Worm (Caenorhabditis elegans) whole organism, young adult: ENCODE data around the gene hum-4.

Source experiments
- B0261.1 ChIP-seq: sonication (generic microtip); optimal IDR thresholded peaks from 2 replicates; lab custom pipeline; 2016; ENCODE audit warnings: mild to moderate bottlenecking, missing genetic modification characterization, moderate library complexity, missing compliant biosample characterization
- C17E4.6 ChIP-seq: fragments of 200-800 bp; sonication (Bioruptor generic); IDR thresholded peaks from 2 replicates; pipeline ENCODE4 v1.3.6; 2022; ENCODE audit warnings: missing genetic modification reagents, missing genetic modification characterization, missing compliant biosample characterization
- F33H1.4 ChIP-seq: fragments of 200-800 bp; sonication (Bioruptor generic); IDR thresholded peaks from 2 replicates; pipeline ENCODE4 v1.3.6; 2022; ENCODE audit warnings: missing genetic modification reagents, missing genetic modification characterization, missing compliant biosample characterization
- F37B4.10 ChIP-seq: fragments of 200-800 bp; sonication (Bioruptor generic); IDR thresholded peaks from 2 replicates; pipeline ENCODE4 v1.3.6; 2022; ENCODE audit warnings: missing genetic modification characterization, missing compliant biosample characterization
- F55B11.4 ChIP-seq: sonication (generic microtip); optimal IDR thresholded peaks from 2 replicates; lab custom pipeline; 2016; ENCODE audit warnings: missing compliant biosample characterization, missing genetic modification characterization, borderline replicate concordance; ENCODE audit not compliant: insufficient read depth
- K12H6.12 ChIP-seq: fragments of 200-800 bp; sonication (Bioruptor generic); optimal IDR thresholded peaks from 2 replicates; lab custom pipeline; 2018; ENCODE audit warnings: mild to moderate bottlenecking, missing genetic modification characterization, missing compliant biosample characterization
- T26A5.8 ChIP-seq: sonication (generic microtip); optimal IDR thresholded peaks from 2 replicates; lab custom pipeline; 2016; ENCODE audit warnings: missing genetic modification characterization, missing compliant biosample characterization
- Y67H2A.10 ChIP-seq: fragments of 200-800 bp; sonication (Bioruptor generic); conservative IDR thresholded peaks from 2 replicates; pipeline ENCODE4 v1.3.6; 2022; ENCODE audit warnings: missing genetic modification reagents, missing genetic modification characterization, missing compliant biosample characterization
- akir-1 ChIP-seq: fragments of 200-800 bp; sonication (Bioruptor generic); optimal IDR thresholded peaks from 2 replicates; lab custom pipeline; 2018; ENCODE audit warnings: mild to moderate bottlenecking, missing genetic modification characterization, moderate library complexity, missing compliant biosample characterization
- atf-7 ChIP-seq: sonication (generic microtip); optimal IDR thresholded peaks from 2 replicates; lab custom pipeline; 2017; ENCODE audit warnings: mild to moderate bottlenecking, missing genetic modification characterization, missing compliant biosample characterization
- attf-3 ChIP-seq: fragments of 200-800 bp; sonication (Bioruptor generic); conservative IDR thresholded peaks from 2 replicates; pipeline ENCODE4 v1.3.6; 2022; ENCODE audit warnings: missing genetic modification reagents, missing genetic modification characterization, missing compliant biosample characterization
- attf-5 ChIP-seq: fragments of 200-800 bp; sonication (Bioruptor generic); optimal IDR thresholded peaks from 2 replicates; lab custom pipeline; 2018; ENCODE audit warnings: mild to moderate bottlenecking, missing genetic modification characterization, missing compliant biosample characterization
- bed-2 ChIP-seq: fragments of 200-800 bp; sonication (Bioruptor generic); IDR thresholded peaks from 2 replicates; pipeline ENCODE4 v1.3.6; 2022; ENCODE audit warnings: missing genetic modification reagents, missing genetic modification characterization, missing compliant biosample characterization
- cebp-1 ChIP-seq, 2 experiments: fragments of 200-800 bp in 1 of 2; sonication (Bioruptor generic) in 1 of 2; sonication (generic microtip) in 1 of 2; IDR thresholded peaks in 1 of 2; optimal IDR thresholded peaks in 1 of 2; 2 replicates each; pipeline versions ENCODE4 v1.3.6 to Lab custom; 2017 to 2022; ENCODE audit warnings: missing compliant biosample characterization in 2 of 2, missing genetic modification characterization in 2 of 2, mild to moderate bottlenecking in 1 of 2, missing genetic modification reagents in 1 of 2, moderate library complexity in 1 of 2
- cebp-2 ChIP-seq: fragments of 200-800 bp; sonication (Bioruptor generic); IDR thresholded peaks from 2 replicates; pipeline ENCODE4 v1.3.6; 2022; ENCODE audit warnings: missing genetic modification characterization, missing compliant biosample characterization
- ceh-79 ChIP-seq: sonication (generic microtip); optimal IDR thresholded peaks from 2 replicates; lab custom pipeline; 2017; ENCODE audit warnings: mild to moderate bottlenecking, missing genetic modification characterization, missing compliant biosample characterization
- ceh-91 ChIP-seq: fragments of 200-800 bp; sonication (Bioruptor generic); IDR thresholded peaks from 2 replicates; pipeline ENCODE4 v1.3.6; 2022; ENCODE audit warnings: missing genetic modification reagents, missing genetic modification characterization, missing compliant biosample characterization
- chd-7 ChIP-seq: sonication (generic microtip); optimal IDR thresholded peaks from 2 replicates; lab custom pipeline; 2016; ENCODE audit warnings: mild to moderate bottlenecking, missing genetic modification characterization, moderate library complexity, missing compliant biosample characterization
- dox-1 ChIP-seq: fragments of 200-800 bp; sonication (Bioruptor generic); IDR thresholded peaks from 2 replicates; pipeline ENCODE4 v1.3.6; 2022; ENCODE audit warnings: missing genetic modification reagents, missing genetic modification characterization, missing compliant biosample characterization
- dpl-1 ChIP-seq: fragments of 150-350 bp; optimal IDR thresholded peaks from 2 replicates; lab custom pipeline; 2014; ENCODE audit warnings: missing biosample characterization, missing genetic modification reagents, missing genetic modification characterization
- egl-18 ChIP-seq: fragments of 200-800 bp; sonication (Bioruptor generic); IDR thresholded peaks from 2 replicates; pipeline ENCODE4 v1.3.6; 2022; ENCODE audit warnings: missing genetic modification reagents, missing genetic modification characterization, missing compliant biosample characterization
- ets-4 ChIP-seq: fragments of 200-800 bp; sonication (Bioruptor generic); optimal IDR thresholded peaks from 2 replicates; lab custom pipeline; 2018; ENCODE audit warnings: mild to moderate bottlenecking, missing genetic modification characterization, missing compliant biosample characterization
- fkh-3 ChIP-seq: sonication (generic microtip); optimal IDR thresholded peaks from 2 replicates; lab custom pipeline; 2016; ENCODE audit warnings: mild to moderate bottlenecking, missing genetic modification characterization, missing compliant biosample characterization
- hrde-1 ChIP-seq: sonication (generic microtip); optimal IDR thresholded peaks from 2 replicates; lab custom pipeline; 2016; ENCODE audit warnings: missing genetic modification characterization, mild to moderate bottlenecking, missing compliant biosample characterization, moderate library complexity, missing genotype, missing genetic modification reagents, borderline replicate concordance
- hsf-1 ChIP-seq: fragments of 200-800 bp; sonication (Bioruptor generic); IDR thresholded peaks from 2 replicates; pipeline ENCODE4 v1.3.6; 2022; ENCODE audit warnings: missing genetic modification reagents, missing genetic modification characterization, missing compliant biosample characterization
- lin-35 ChIP-seq, 3 experiments: fragments of 150-350 bp in 2 of 3; sonication (generic microtip) in 1 of 3; optimal IDR thresholded peaks; 2 replicates each; lab custom pipeline; 2014 to 2018; ENCODE audit warnings: missing biosample characterization in 3 of 3, missing genetic modification characterization in 3 of 3, missing genetic modification reagents in 3 of 3
- lir-1 ChIP-seq: fragments of 200-800 bp; sonication (Bioruptor generic); conservative IDR thresholded peaks from 2 replicates; pipeline ENCODE4 v1.3.6; 2022; ENCODE audit warnings: missing genetic modification reagents, missing genetic modification characterization, missing compliant biosample characterization
- madf-10 ChIP-seq: sonication (generic microtip); optimal IDR thresholded peaks from 2 replicates; lab custom pipeline; 2016; ENCODE audit warnings: mild to moderate bottlenecking, missing genetic modification characterization, missing compliant biosample characterization
- madf-8 ChIP-seq: fragments of 200-800 bp; sonication (Bioruptor generic); conservative IDR thresholded peaks from 2 replicates; pipeline ENCODE4 v1.3.6; 2022; ENCODE audit warnings: missing genetic modification reagents, missing genetic modification characterization, missing compliant biosample characterization
- mes-4 ChIP-seq: sonication (generic microtip); optimal IDR thresholded peaks from 2 replicates; lab custom pipeline; 2016; ENCODE audit warnings: missing genotype, missing genetic modification characterization, missing compliant biosample characterization
- mxl-1 ChIP-seq: sonication (generic microtip); optimal IDR thresholded peaks from 2 replicates; lab custom pipeline; 2016; ENCODE audit warnings: missing genetic modification characterization, missing compliant biosample characterization
- nhr-27 ChIP-seq: fragments of 200-800 bp; sonication (Bioruptor generic); optimal IDR thresholded peaks from 2 replicates; lab custom pipeline; 2018; ENCODE audit warnings: mild to moderate bottlenecking, missing genetic modification characterization, moderate library complexity, missing compliant biosample characterization
- nhr-90 ChIP-seq: sonication (generic microtip); optimal IDR thresholded peaks from 2 replicates; lab custom pipeline; 2016; ENCODE audit warnings: missing genotype, mild to moderate bottlenecking, missing genetic modification characterization, missing compliant biosample characterization
- pbrm-1 ChIP-seq: fragments of 200-800 bp; sonication (Bioruptor generic); IDR thresholded peaks from 2 replicates; pipeline ENCODE4 v1.3.6; 2022; ENCODE audit warnings: missing genetic modification reagents, missing genetic modification characterization, missing compliant biosample characterization
- rcor-1 ChIP-seq: fragments of 200-800 bp; sonication (Bioruptor generic); IDR thresholded peaks from 2 replicates; pipeline ENCODE4 v1.3.6; 2022; ENCODE audit warnings: missing genetic modification reagents, missing genetic modification characterization, missing compliant biosample characterization
- repo-1 ChIP-seq: sonication (generic microtip); optimal IDR thresholded peaks from 2 replicates; lab custom pipeline; 2017; ENCODE audit warnings: mild to moderate bottlenecking, missing genetic modification characterization, missing compliant biosample characterization
- snpc-1.3 ChIP-seq: sonication (generic microtip); optimal IDR thresholded peaks from 2 replicates; lab custom pipeline; 2017; ENCODE audit warnings: missing genetic modification characterization, mild to moderate bottlenecking, missing compliant biosample characterization, antibody characterized with exemption, moderate library complexity, missing genotype, missing genetic modification reagents; ENCODE audit not compliant: insufficient read depth
- snpc-3.4 ChIP-seq: sonication (generic microtip); optimal IDR thresholded peaks from 2 replicates; lab custom pipeline; 2017; ENCODE audit warnings: missing genetic modification characterization, mild to moderate bottlenecking, missing compliant biosample characterization, antibody characterized with exemption, moderate library complexity, missing genotype, missing genetic modification reagents
- tlf-1 ChIP-seq: fragments of 200-800 bp; sonication (Bioruptor generic); optimal IDR thresholded peaks from 2 replicates; lab custom pipeline; 2018; ENCODE audit warnings: mild to moderate bottlenecking, missing genetic modification characterization, missing compliant biosample characterization
- unc-130 ChIP-seq: sonication (generic microtip); optimal IDR thresholded peaks from 2 replicates; lab custom pipeline; 2016; ENCODE audit warnings: missing genetic modification reagents, missing genetic modification characterization, missing compliant biosample characterization
- zfh-2 ChIP-seq: fragments of 200-800 bp; sonication (Bioruptor generic); conservative IDR thresholded peaks from 2 replicates; pipeline ENCODE4 v1.3.6; 2022; ENCODE audit warnings: missing genetic modification reagents, missing genetic modification characterization, missing compliant biosample characterization
- zim-3 ChIP-seq: sonication (generic microtip); optimal IDR thresholded peaks from 2 replicates; lab custom pipeline; 2017; ENCODE audit warnings: mild to moderate bottlenecking, missing genetic modification characterization, moderate library complexity, missing compliant biosample characterization
- ztf-18 ChIP-seq: sonication (generic microtip); optimal IDR thresholded peaks from 2 replicates; lab custom pipeline; 2016; ENCODE audit warnings: missing genotype, mild to moderate bottlenecking, missing genetic modification characterization, missing compliant biosample characterization
- ztf-28 ChIP-seq: fragments of 200-800 bp; sonication (Bioruptor generic); IDR thresholded peaks from 2 replicates; pipeline ENCODE4 v1.3.6; 2022; ENCODE audit warnings: missing genetic modification reagents, missing genetic modification characterization, missing compliant biosample characterization

hum-4 gene

DNA sequence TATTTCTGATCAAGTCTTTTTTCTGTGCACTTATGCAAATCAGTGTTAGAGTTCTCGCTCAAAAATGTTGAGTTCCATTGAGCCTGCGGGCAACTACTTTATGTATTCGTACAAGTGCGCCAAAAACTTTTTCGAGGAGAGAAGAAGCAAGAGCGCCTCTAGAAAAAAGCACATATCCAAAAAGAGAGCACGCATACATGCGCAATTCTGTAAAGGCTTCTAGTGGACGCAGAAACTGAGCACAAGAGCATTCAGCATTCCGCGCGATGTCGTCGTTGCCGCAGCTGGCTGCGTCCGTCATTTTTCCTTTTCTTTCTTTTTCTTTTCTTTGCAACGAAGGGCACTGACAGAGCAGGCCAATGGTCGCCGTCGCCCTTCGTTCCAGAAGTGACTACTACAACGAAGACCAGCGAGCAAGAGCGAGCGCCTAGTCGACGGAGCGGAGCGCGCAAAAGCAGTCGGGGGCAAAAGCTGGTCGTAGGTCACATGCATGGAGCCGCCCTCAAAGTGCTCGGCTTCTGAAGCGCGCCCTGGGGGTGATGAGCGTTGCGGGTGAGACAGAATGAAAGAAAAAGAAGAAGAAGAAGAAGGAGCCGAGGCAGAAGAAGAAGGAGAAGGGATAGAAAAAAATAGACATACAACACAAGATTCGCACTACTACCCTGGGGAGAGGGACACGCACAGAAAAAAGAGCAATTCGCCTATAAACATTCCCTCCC lies 39.7 kb upstream of the hum-4 start (continued):
- peak; percentile 68 for TF ChIP-seq dox-1 (GFP tag; lab: Robert Waterston, UW)
- peak; percentile 24 for TF ChIP-seq atf-7
- TF ChIP-seq cebp-1 (GFP tag; IDR thresholded peaks at IDR 0.05; lab: Robert Waterston, UW), result no peak
- peak; percentile 65 for TF ChIP-seq cebp-1 (tag; optimal IDR thresholded peaks at IDR 0.05; lab: Kevin White, UChicago)
- TF ChIP-seq fkh-3 (tag; lab: Kevin White, UChicago), result no peak
- TF ChIP-seq C17E4.6 (GFP tag; lab: Robert Waterston, UW), result no peak
- TF ChIP-seq, all 124 proteins: peak for 18

DNA sequence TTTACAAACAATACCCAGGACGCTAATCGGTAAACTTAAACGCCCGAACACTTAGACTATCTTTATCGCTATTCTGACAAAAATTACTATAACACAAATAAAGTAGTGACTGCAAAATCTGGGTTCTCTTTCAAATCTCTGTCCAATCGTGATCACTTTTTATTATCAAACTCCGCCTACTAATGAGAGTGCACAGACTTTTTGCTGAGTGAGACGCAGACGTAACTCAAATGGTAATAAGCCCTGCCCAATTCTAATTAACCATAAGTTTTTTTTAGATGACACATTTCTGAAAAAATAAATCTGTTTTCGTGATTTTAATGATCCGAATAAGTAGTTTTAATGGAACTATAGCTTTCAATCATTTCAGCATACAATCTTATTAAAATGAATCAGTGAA lies 39.0 kb upstream of the hum-4 start:
- TF ChIP-seq madf-8 (no peak), rcor-1 (GFP tag; lab: Robert Waterston, UW) (no peak), snpc-1.3 (no peak), lin-35 (GFP tag; optimal IDR thresholded peaks at IDR 0.05; lab: Kevin White, UChicago) (no peak), hsf-1 (GFP tag; lab: Robert Waterston, UW) (no peak)

DNA sequence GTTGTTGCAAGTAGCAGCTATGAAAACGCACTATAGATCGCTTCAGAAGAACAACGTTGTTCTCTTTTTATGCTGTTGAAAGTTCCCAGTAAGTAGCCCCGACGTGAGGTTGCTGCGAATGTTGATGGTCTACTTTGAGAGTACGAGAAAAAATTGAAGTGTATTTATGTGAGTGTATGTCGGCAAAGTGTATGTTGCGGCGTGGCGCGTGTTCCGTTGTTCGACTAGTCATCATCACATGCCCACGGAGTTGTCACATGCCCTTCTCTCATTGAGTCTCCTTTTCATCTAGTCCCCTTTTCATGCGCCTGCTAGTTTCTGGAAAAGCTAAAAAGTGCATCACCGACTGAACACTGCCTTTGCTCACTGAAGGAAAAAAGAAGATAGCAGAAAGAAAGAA lies 38.5 kb upstream of the hum-4 start:
- TF ChIP-seq bed-2 (GFP tag; lab: Robert Waterston, UW) (no peak), zim-3 (tag; lab: Kevin White, UChicago) (no peak), F55B11.4 (tag; lab: Kevin White, UChicago) (no peak), mes-4 (tag; lab: Kevin White, UChicago) (no peak), K12H6.12 (tag; lab: Kevin White, UChicago) (peak; percentile 33), pbrm-1 (0 out of 2 replicates have a peak, but pooled peaks have one; percentile 36), dpl-1 (GFP tag; lab: Kevin White, UChicago) (no peak), madf-10 (tag; lab: Kevin White, UChicago) (peak; percentile 74), B0261.1 (tag; lab: Kevin White, UChicago) (no peak), ztf-28 (GFP tag; lab: Robert Waterston, UW) (no peak), ceh-79 (tag; lab: Kevin White, UChicago) (no peak), ceh-91 (no peak), lir-1 (GFP tag; lab: Robert Waterston, UW) (no peak; the same call in 1 of the 2 replicates), atf-7 (peak; percentile 35), dox-1 (GFP tag; lab: Robert Waterston, UW) (peak; percentile 30; the same call in 1 of the 2 replicates), F33H1.4 (GFP tag; lab: Robert Waterston, UW) (no peak), nhr-90 (tag; lab: Kevin White, UChicago) (peak; percentile 22), egl-18 (GFP tag; lab: Robert Waterston, UW) (no peak), snpc-3.4 (no peak), akir-1 (no peak), ets-4 (GFP tag; lab: Kevin White, UChicago) (peak; percentile 2), repo-1 (no peak), T26A5.8 (tag; lab: Kevin White, UChicago) (no peak), hrde-1 (no peak), chd-7 (tag; lab: Kevin White, UChicago) (peak; percentile 66), attf-3 (no peak), F37B4.10 (GFP tag; lab: Robert Waterston, UW) (0 out of 2 replicates have a peak, but pooled peaks have one; percentile 68), mxl-1 (tag; lab: Kevin White, UChicago) (no peak), nhr-27 (tag; lab: Kevin White, UChicago) (no peak), ztf-18 (no peak), tlf-1 (GFP tag; lab: Kevin White, UChicago) (peak; percentile 57), unc-130 (GFP tag; lab: Kevin White, UChicago) (no peak), attf-5 (no peak), Y67H2A.10 (no peak; the same call in 1 of the 2 replicates), cebp-2 (GFP tag; lab: Robert Waterston, UW) (no peak), zfh-2 (GFP tag; lab: Robert Waterston, UW) (peak; percentile 73)
